Fruit fly (Drosophila melanogaster) whole organism, prepupa: ENCODE measurements around the gene MKP-4.

Experiments used
- Blimp-1 ChIP-seq: fragments of 200-800 bp; sonication (Bioruptor generic); optimal IDR thresholded peaks from 3 replicates; lab custom pipeline; 2017; ENCODE audit warnings: missing biosample characterization, missing genetic modification characterization, mild to moderate bottlenecking, moderate library complexity, missing genetic modification reagents
- CG10669 ChIP-seq: fragments of 200-800 bp; sonication (Bioruptor generic); optimal IDR thresholded peaks from 3 replicates; lab custom pipeline; 2018; ENCODE audit warnings: missing biosample characterization, mild to moderate bottlenecking, missing genetic modification characterization, moderate library complexity
- CG11294 ChIP-seq: fragments of 200-800 bp; sonication (Bioruptor generic); IDR thresholded peaks from 2 replicates; pipeline ENCODE4 v1.3.6; 2022; ENCODE audit warnings: missing biosample characterization, missing genetic modification characterization
- CG11762 ChIP-seq: fragments of 200-800 bp; sonication (Bioruptor generic); optimal IDR thresholded peaks from 3 replicates; lab custom pipeline; 2016; ENCODE audit warnings: missing biosample characterization, missing genetic modification characterization; ENCODE audit not compliant: insufficient read depth
- CG11902 ChIP-seq: fragments of 200-800 bp; sonication (Bioruptor generic); optimal IDR thresholded peaks from 3 replicates; lab custom pipeline; 2016; ENCODE audit warnings: missing biosample characterization, missing genetic modification characterization
- CG15336 ChIP-seq: fragments of 200-800 bp; sonication (Bioruptor generic); IDR thresholded peaks from 2 replicates; pipeline ENCODE4 v1.3.6; 2022; ENCODE audit warnings: missing biosample characterization, missing genetic modification characterization
- CG16779 ChIP-seq: fragments of 200-800 bp; sonication (Bioruptor generic); optimal IDR thresholded peaks from 3 replicates; lab custom pipeline; 2017; ENCODE audit warnings: missing biosample characterization, mild to moderate bottlenecking, missing genetic modification characterization
- CG3032 ChIP-seq: fragments of 200-800 bp; optimal IDR thresholded peaks from 2 replicates; lab custom pipeline; 2019; ENCODE audit warnings: missing biosample characterization, mild to moderate bottlenecking, missing genetic modification characterization, moderate library complexity
- CG31627 ChIP-seq: fragments of 200-800 bp; sonication (Bioruptor generic); optimal IDR thresholded peaks from 3 replicates; lab custom pipeline; 2016; ENCODE audit warnings: missing biosample characterization, missing genetic modification characterization
- CG34406 ChIP-seq: fragments of 200-800 bp; sonication (Bioruptor generic); optimal IDR thresholded peaks from 3 replicates; lab custom pipeline; 2016; ENCODE audit warnings: missing biosample characterization, missing genetic modification characterization
- CG3919 ChIP-seq: fragments of 200-800 bp; sonication (Bioruptor generic); optimal IDR thresholded peaks from 3 replicates; lab custom pipeline; 2016; ENCODE audit warnings: missing biosample characterization, missing genetic modification characterization
- CG4318 ChIP-seq: fragments of 200-800 bp; sonication (Bioruptor generic); optimal IDR thresholded peaks from 3 replicates; lab custom pipeline; 2017; ENCODE audit warnings: missing biosample characterization, mild to moderate bottlenecking, missing genetic modification characterization
- CG6163 ChIP-seq: fragments of 200-800 bp; sonication (Bioruptor generic); IDR thresholded peaks from 3 replicates; pipeline ENCODE4 v1.3.6; 2022; ENCODE audit warnings: missing biosample characterization, missing genetic modification characterization
- CG6792 ChIP-seq: fragments of 200-800 bp; sonication (Bioruptor generic); optimal IDR thresholded peaks from 3 replicates; lab custom pipeline; 2016; ENCODE audit warnings: missing biosample characterization, missing genetic modification characterization
- CG6808 ChIP-seq: fragments of 200-800 bp; sonication (Bioruptor generic); optimal IDR thresholded peaks from 3 replicates; lab custom pipeline; 2017; ENCODE audit warnings: missing biosample characterization, missing genetic modification characterization, mild to moderate bottlenecking, moderate library complexity, missing genetic modification reagents
- CG6854 ChIP-seq: fragments of 200-800 bp; sonication (Bioruptor generic); optimal IDR thresholded peaks from 2 replicates; lab custom pipeline; 2017; ENCODE audit warnings: missing biosample characterization, mild to moderate bottlenecking, missing genetic modification characterization
- CG8119 ChIP-seq: fragments of 200-800 bp; sonication (Bioruptor generic); IDR thresholded peaks from 3 replicates; pipeline ENCODE4 v1.3.6; 2022; ENCODE audit warnings: missing biosample characterization, missing genetic modification characterization
- Eip75B ChIP-seq: fragments of 200-800 bp; sonication (Bioruptor generic); optimal IDR thresholded peaks from 3 replicates; lab custom pipeline; 2016; ENCODE audit warnings: missing biosample characterization, missing genetic modification characterization
- Eip93F ChIP-seq: fragments of 200-800 bp; sonication (Bioruptor generic); optimal IDR thresholded peaks from 2 replicates; lab custom pipeline; 2016; ENCODE audit warnings: missing biosample characterization, mild to moderate bottlenecking, missing genetic modification characterization
- Ets21C ChIP-seq: fragments of 200-800 bp; sonication (Bioruptor generic); optimal IDR thresholded peaks from 3 replicates; lab custom pipeline; 2016; ENCODE audit warnings: missing biosample characterization, missing genetic modification characterization
- Ets96B ChIP-seq: fragments of 200-800 bp; optimal IDR thresholded peaks from 2 replicates; lab custom pipeline; 2019; ENCODE audit warnings: missing biosample characterization, mild to moderate bottlenecking, missing genetic modification characterization, moderate library complexity
- Gug ChIP-seq: fragments of 200-800 bp; sonication (Bioruptor generic); IDR thresholded peaks from 2 replicates; pipeline ENCODE4 v1.3.6; 2022; ENCODE audit warnings: missing biosample characterization, missing genetic modification characterization
- Hr38 ChIP-seq: sonication (Bioruptor generic); optimal IDR thresholded peaks from 2 replicates; lab custom pipeline; 2016; ENCODE audit warnings: missing biosample characterization, missing genetic modification characterization
- Hr39 ChIP-seq: fragments of 200-800 bp; sonication (Bioruptor generic); optimal IDR thresholded peaks from 2 replicates; lab custom pipeline; 2016; ENCODE audit warnings: missing biosample characterization, missing genetic modification characterization
- Hr4 ChIP-seq: fragments of 200-800 bp; sonication (Bioruptor generic); optimal IDR thresholded peaks from 3 replicates; lab custom pipeline; 2016; ENCODE audit warnings: missing biosample characterization, missing genetic modification characterization
- Lpt ChIP-seq: fragments of 200-800 bp; sonication (Bioruptor generic); optimal IDR thresholded peaks from 3 replicates; lab custom pipeline; 2016; ENCODE audit warnings: missing biosample characterization, missing genetic modification characterization
- Met ChIP-seq: fragments of 200-800 bp; sonication (Bioruptor generic); optimal IDR thresholded peaks from 3 replicates; lab custom pipeline; 2016; ENCODE audit warnings: missing biosample characterization, missing genetic modification characterization
- OdsH ChIP-seq: fragments of 200-800 bp; sonication (Bioruptor generic); optimal IDR thresholded peaks from 3 replicates; lab custom pipeline; 2016; ENCODE audit warnings: missing biosample characterization, missing genetic modification characterization
- Smox ChIP-seq: fragments of 200-800 bp; sonication (Bioruptor generic); optimal IDR thresholded peaks from 3 replicates; lab custom pipeline; 2016; ENCODE audit warnings: missing biosample characterization, missing genetic modification characterization
- Sox102F ChIP-seq: fragments of 200-800 bp; sonication (Bioruptor generic); optimal IDR thresholded peaks from 2 replicates; lab custom pipeline; 2016; ENCODE audit warnings: missing biosample characterization, mild to moderate bottlenecking, missing genetic modification characterization
- Sox15 ChIP-seq: fragments of 200-800 bp; sonication (Bioruptor generic); optimal IDR thresholded peaks from 3 replicates; lab custom pipeline; 2016; ENCODE audit warnings: missing biosample characterization, missing genetic modification characterization
- achi ChIP-seq: fragments of 200-800 bp; sonication (Bioruptor generic); optimal IDR thresholded peaks from 3 replicates; lab custom pipeline; 2016; ENCODE audit warnings: missing biosample characterization, missing genetic modification characterization
- acj6 ChIP-seq: fragments of 200-800 bp; sonication (Bioruptor generic); optimal IDR thresholded peaks from 3 replicates; lab custom pipeline; 2016; ENCODE audit warnings: missing biosample characterization, missing genetic modification characterization
- cyc ChIP-seq: fragments of 200-800 bp; sonication (Bioruptor generic); optimal IDR thresholded peaks from 3 replicates; lab custom pipeline; 2016; ENCODE audit warnings: missing biosample characterization, missing genetic modification characterization
- dac ChIP-seq: fragments of 200-800 bp; sonication (Bioruptor generic); optimal IDR thresholded peaks from 2 replicates; lab custom pipeline; 2017; ENCODE audit warnings: missing biosample characterization, mild to moderate bottlenecking, missing genetic modification characterization
- eg ChIP-seq: fragments of 200-800 bp; sonication (Bioruptor generic); IDR thresholded peaks from 3 replicates; pipeline ENCODE4 v1.3.6; 2022; ENCODE audit warnings: missing biosample characterization, missing genetic modification characterization
- esn ChIP-seq: fragments of 200-800 bp; sonication (Bioruptor generic); optimal IDR thresholded peaks from 2 replicates; lab custom pipeline; 2016; ENCODE audit warnings: missing biosample characterization, mild to moderate bottlenecking, missing genetic modification characterization, moderate library complexity
- fd59A ChIP-seq: fragments of 200-800 bp; sonication (Bioruptor generic); optimal IDR thresholded peaks from 2 replicates; lab custom pipeline; 2017; ENCODE audit warnings: missing biosample characterization, mild to moderate bottlenecking, missing genetic modification characterization, missing genetic modification reagents
- fd85E ChIP-seq: fragments of 200-800 bp; sonication (Bioruptor generic); optimal IDR thresholded peaks from 3 replicates; lab custom pipeline; 2016; ENCODE audit warnings: missing biosample characterization, missing genetic modification characterization
- net ChIP-seq: fragments of 200-800 bp; sonication (Bioruptor generic); optimal IDR thresholded peaks from 3 replicates; lab custom pipeline; 2016; ENCODE audit warnings: missing biosample characterization, missing genetic modification characterization
- pdm3 ChIP-seq: fragments of 200-800 bp; sonication (Bioruptor generic); optimal IDR thresholded peaks from 3 replicates; lab custom pipeline; 2016; ENCODE audit warnings: missing biosample characterization, missing genetic modification characterization
- salr ChIP-seq, 2 experiments: fragments of 200-800 bp; sonication (Bioruptor generic); optimal IDR thresholded peaks; 3 replicates each; lab custom pipeline; 2016 to 2018; ENCODE audit warnings: missing biosample characterization in 2 of 2, missing genetic modification characterization in 2 of 2, mild to moderate bottlenecking in 1 of 2
- ss ChIP-seq, 2 experiments: fragments of 200-800 bp; sonication (Bioruptor generic); optimal IDR thresholded peaks; 2 replicates in 1 of 2; 3 replicates in 1 of 2; lab custom pipeline; 2017 to 2018; ENCODE audit warnings: mild to moderate bottlenecking in 2 of 2, missing biosample characterization in 2 of 2, missing genetic modification characterization in 2 of 2, moderate library complexity in 1 of 2
- svp ChIP-seq: fragments of 200-800 bp; sonication (Bioruptor generic); peaks from one replicate; lab custom pipeline; 2016; ENCODE audit warnings: missing biosample characterization, missing genetic modification characterization
- vri ChIP-seq: fragments of 200-800 bp; sonication (Bioruptor generic); optimal IDR thresholded peaks from 3 replicates; lab custom pipeline; 2016; ENCODE audit warnings: missing biosample characterization, mild to moderate bottlenecking, missing genetic modification characterization

The MKP-4 gene

dm6 chrX:19666991-19667409, 44.1 kb downstream of the MKP-4 start, which contains the start of gene Zw (continued):
- TF ChIP-seq achi (GFP tag; lab: Kevin White, UChicago), result peak; percentile 43
- peak; percentile 26 for TF ChIP-seq Lpt (GFP tag; lab: Kevin White, UChicago)
- TF ChIP-seq CG11294, result peak; percentile 34; the same call in 1 of the 2 replicates
- TF ChIP-seq cyc (GFP tag; lab: Kevin White, UChicago), result peak; percentile 72
- TF ChIP-seq Eip93F (GFP tag; lab: Kevin White, UChicago), result peak; percentile 44
- peak; percentile 39 for TF ChIP-seq OdsH (GFP tag; lab: Kevin White, UChicago)
- no peak for TF ChIP-seq Hr38
- TF ChIP-seq ss (GFP tag; optimal IDR thresholded peaks at IDR 0.05; lab: Kevin White, UChicago), result peak; percentile 15 to 31
- TF ChIP-seq Smox (GFP tag; lab: Kevin White, UChicago), result peak; percentile 57
- peak; percentile 89 for TF ChIP-seq CG11902
- peak; percentile 60 for TF ChIP-seq CG31627
- TF ChIP-seq fd59A (GFP tag; lab: Kevin White, UChicago), result peak; percentile 9
- peak; percentile 36 for TF ChIP-seq CG3032
- TF ChIP-seq CG6808 (GFP tag; lab: Kevin White, UChicago), result peak; percentile 39
- TF ChIP-seq fd85E (GFP tag; lab: Kevin White, UChicago), result no peak
- TF ChIP-seq Eip75B (GFP tag; lab: Kevin White, UChicago), result peak; percentile 53
- peak; percentile 43; the same call in 1 of the 2 replicates for TF ChIP-seq CG15336 (GFP tag; lab: Robert Waterston, UW)
- peak; percentile 49 for TF ChIP-seq Sox102F (GFP tag; lab: Kevin White, UChicago)
- TF ChIP-seq dac (GFP tag; lab: Kevin White, UChicago), result peak; percentile 16
- TF ChIP-seq esn (GFP tag; lab: Kevin White, UChicago), result peak; percentile 65
- TF ChIP-seq Blimp-1, result no peak
- TF ChIP-seq CG6163 (GFP tag; lab: Robert Waterston, UW), result peak; percentile 71

- TF ChIP-seq Eip75B (GFP tag; lab: Kevin White, UChicago), result no peak
- peak; percentile 25 for TF ChIP-seq Blimp-1
- TF ChIP-seq svp, result peak; percentile 74
- TF ChIP-seq, all 60 proteins: peak for 2
Measured at dm6 chrX:19667444-19668104, 44.7 kb downstream of the MKP-4 start.

- TF ChIP-seq Ets96B (tag; lab: Kevin White, UChicago) (peak; percentile 96), CG11294 (peak; percentile 90), dac (GFP tag; lab: Kevin White, UChicago) (peak; percentile 96), CG3919 (GFP tag; lab: Kevin White, UChicago) (peak; percentile 99), eg (GFP tag; lab: Robert Waterston, UW) (peak; percentile 97), CG16779 (tag; lab: Kevin White, UChicago) (peak; percentile 95), CG34406 (GFP tag; lab: Kevin White, UChicago) (peak; percentile 98), Blimp-1 (peak; percentile 94), vri (GFP tag; lab: Kevin White, UChicago) (peak; percentile 99), net (GFP tag; lab: Kevin White, UChicago) (peak; percentile 99), CG3032 (peak; percentile 96), Ets21C (GFP tag; lab: Kevin White, UChicago) (peak; percentile 99), pdm3 (GFP tag; lab: Kevin White, UChicago) (peak; percentile 99), Eip75B (GFP tag; lab: Kevin White, UChicago) (peak; percentile 99), CG10669 (peak; percentile 98), esn (GFP tag; lab: Kevin White, UChicago) (peak; percentile 100), CG8119 (peak; percentile 97), acj6 (GFP tag; lab: Kevin White, UChicago) (peak; percentile 99), CG6163 (GFP tag; lab: Robert Waterston, UW) (peak; percentile 99), CG11762 (GFP tag; lab: Kevin White, UChicago) (peak; percentile 97), Gug (GFP tag; lab: Robert Waterston, UW) (peak; percentile 97), salr (GFP tag; optimal IDR thresholded peaks at IDR 0.05; lab: Kevin White, UChicago) (peak; percentile 94 to 97), CG6792 (GFP tag; lab: Kevin White, UChicago) (peak; percentile 99), Sox15 (GFP tag; lab: Kevin White, UChicago) (peak; percentile 98), Hr39 (GFP tag; lab: Kevin White, UChicago) (peak; percentile 100), fd59A (GFP tag; lab: Kevin White, UChicago) (peak; percentile 98), CG4318 (GFP tag; lab: Kevin White, UChicago) (peak; percentile 95), ss (GFP tag; optimal IDR thresholded peaks at IDR 0.05; lab: Kevin White, UChicago) (peak; percentile 97 to 98), CG6808 (GFP tag; lab: Kevin White, UChicago) (peak; percentile 97), Met (GFP tag; lab: Kevin White, UChicago) (peak; percentile 99), CG6854 (peak; percentile 98), Sox102F (GFP tag; lab: Kevin White, UChicago) (peak; percentile 99), Hr4 (peak; percentile 97)
Measured at dm6 chrX:19668405-19668804, 45.5 kb downstream of the MKP-4 start.
